Worm (Caenorhabditis elegans) whole organism, L3 larva: Measurements from ENCODE around the gene sre-2.

Experiments
- ama-1 ChIP-seq: fragments of 150-350 bp; optimal IDR thresholded peaks from 2 replicates; lab custom pipeline; 2018
- egl-5 ChIP-seq: fragments of 150-350 bp; optimal IDR thresholded peaks from 2 replicates; lab custom pipeline; 2017; ENCODE audit warnings: missing biosample characterization, missing genetic modification reagents, missing genetic modification characterization, inconsistent platforms
- unc-39 ChIP-seq: sonication (generic microtip); optimal IDR thresholded peaks from 4 replicates; lab custom pipeline; 2017; ENCODE audit warnings: missing biosample characterization, missing genetic modification characterization

DNA sequence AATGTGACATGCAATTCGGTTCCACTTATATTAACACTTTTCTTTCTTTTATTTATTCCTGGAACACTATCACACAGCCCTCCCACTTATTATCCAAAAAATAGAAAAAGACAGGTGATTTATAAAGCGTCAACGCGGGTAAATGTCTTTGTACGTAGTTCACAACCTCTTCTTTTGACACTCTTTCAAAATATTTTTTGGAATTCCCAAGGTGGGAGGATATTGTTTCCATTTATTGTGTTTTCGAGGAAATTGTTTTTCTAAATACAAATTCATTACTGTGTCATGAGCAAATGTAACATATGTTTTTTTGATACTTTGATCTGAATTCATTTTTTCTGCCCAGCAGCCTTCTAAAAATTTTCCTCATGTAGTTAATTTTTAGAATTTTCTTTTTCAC lies 44.0 kb downstream of the sre-2 start:
- no peak for TF ChIP-seq ama-1 (lab: Kevin White, UChicago)
- TF ChIP-seq egl-5 (tag; lab: Kevin White, UChicago): no peak
- no peak for TF ChIP-seq unc-39
